Worm (Caenorhabditis elegans): ENCODE results near the gene hyl-1.

hyl-1 gene

ce11 chrIV:8538659-8539173 is at the start of gene hyl-1:
Gene hyl-1 (plus strand): TSS chrIV:8539123.
- no peak for TF ChIP-seq C08G9.2 (tag; optimal IDR thresholded peaks at IDR 0.05)
- TF ChIP-seq madf-2 (tag; optimal IDR thresholded peaks at IDR 0.05), result no peak
- TF ChIP-seq nfya-1 (tag; optimal IDR thresholded peaks at IDR 0.05), result no peak
- no peak for TF ChIP-seq unc-86 (tag; optimal IDR thresholded peaks at IDR 0.05)
- no peak for TF ChIP-seq lin-11 (tag; optimal IDR thresholded peaks at IDR 0.05)
- no peak for TF ChIP-seq sdc-2 (tag; optimal IDR thresholded peaks at IDR 0.05)
- TF ChIP-seq ceh-14 (tag; optimal IDR thresholded peaks at IDR 0.05), result no peak
- TF ChIP-seq ceh-48 (tag; optimal IDR thresholded peaks at IDR 0.05), result no peak
- no peak for TF ChIP-seq pha-4 (tag; optimal IDR thresholded peaks at IDR 0.05)
- no peak for TF ChIP-seq F13H6.1 (tag; optimal IDR thresholded peaks at IDR 0.05)
- no peak for TF ChIP-seq hlh-6 (tag; optimal IDR thresholded peaks at IDR 0.05)
- TF ChIP-seq ceh-22 (tag; optimal IDR thresholded peaks at IDR 0.05), result no peak
- no peak for TF ChIP-seq ceh-18 (tag; optimal IDR thresholded peaks at IDR 0.05)
- TF ChIP-seq rnt-1 (tag; optimal IDR thresholded peaks at IDR 0.05), result no peak
- TF ChIP-seq pqm-1 (tag; optimal IDR thresholded peaks at IDR 0.05), result no peak
- TF ChIP-seq pat-9 (tag; optimal IDR thresholded peaks at IDR 0.05), result no peak
- no peak for TF ChIP-seq fkh-6 (tag; optimal IDR thresholded peaks at IDR 0.05)
- no peak for TF ChIP-seq ceh-31 (tag; optimal IDR thresholded peaks at IDR 0.05)
- no peak for TF ChIP-seq nhr-11 (tag; optimal IDR thresholded peaks at IDR 0.05)
- no peak for TF ChIP-seq npax-4 (tag; optimal IDR thresholded peaks at IDR 0.05)

DNA sequence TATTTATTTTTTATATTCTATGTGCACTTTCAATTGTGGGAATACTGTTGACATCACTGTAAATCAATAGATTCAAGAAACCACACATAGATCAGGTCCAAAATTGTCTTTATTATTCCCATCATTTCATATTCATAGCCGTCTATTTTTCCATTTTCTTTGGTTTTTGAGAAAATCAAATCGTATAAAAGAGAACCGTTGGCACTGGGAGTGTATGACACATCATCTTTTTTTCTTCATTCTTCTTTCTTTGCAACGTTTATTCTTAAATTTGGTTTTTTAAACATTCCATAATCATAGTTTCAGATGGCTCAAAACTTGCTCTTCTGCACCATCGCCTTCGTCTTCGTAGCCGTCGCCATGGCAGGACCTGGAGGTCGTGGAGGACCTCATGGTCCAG is 49.0 kb upstream of the hyl-1 start, which contains the start of gene srlf-2:
Gene srlf-2, plus strand, starts transcription at position 301 of the 400 bp plus-strand sequence.
- no peak for TF ChIP-seq syd-9 (tag; optimal IDR thresholded peaks at IDR 0.05)
- no peak for TF ChIP-seq zip-5 (tag; optimal IDR thresholded peaks at IDR 0.05)
- no peak for TF ChIP-seq ceh-22 (tag; optimal IDR thresholded peaks at IDR 0.05)
- no peak for TF ChIP-seq lin-11 (tag; optimal IDR thresholded peaks at IDR 0.05)
- no peak for TF ChIP-seq fkh-6 (tag; optimal IDR thresholded peaks at IDR 0.05)
- TF ChIP-seq pros-1 (tag; optimal IDR thresholded peaks at IDR 0.05), result no peak
- TF ChIP-seq unc-3 (GFP tag; conservative IDR thresholded peaks at IDR 0.05), result no peak
- no peak for TF ChIP-seq unc-3 (tag; optimal IDR thresholded peaks at IDR 0.05)
- no peak for TF ChIP-seq elt-4 (tag; optimal IDR thresholded peaks at IDR 0.05)
- no peak for TF ChIP-seq npax-4 (tag; optimal IDR thresholded peaks at IDR 0.05)
- no peak for TF ChIP-seq ceh-6 (GFP tag; optimal IDR thresholded peaks at IDR 0.05)
- TF ChIP-seq sox-4 (tag; optimal IDR thresholded peaks at IDR 0.05), result no peak
- no peak for TF ChIP-seq T23F11.4 (GFP tag; optimal IDR thresholded peaks at IDR 0.05)
- TF ChIP-seq che-1 (tag; optimal IDR thresholded peaks at IDR 0.05), result no peak
- no peak for TF ChIP-seq ceh-14 (tag; optimal IDR thresholded peaks at IDR 0.05)
- TF ChIP-seq hlh-6 (tag; optimal IDR thresholded peaks at IDR 0.05), result no peak
- no peak for TF ChIP-seq pax-1 (tag; optimal IDR thresholded peaks at IDR 0.05)
- no peak for TF ChIP-seq pha-4 (tag; optimal IDR thresholded peaks at IDR 0.05)

DNA sequence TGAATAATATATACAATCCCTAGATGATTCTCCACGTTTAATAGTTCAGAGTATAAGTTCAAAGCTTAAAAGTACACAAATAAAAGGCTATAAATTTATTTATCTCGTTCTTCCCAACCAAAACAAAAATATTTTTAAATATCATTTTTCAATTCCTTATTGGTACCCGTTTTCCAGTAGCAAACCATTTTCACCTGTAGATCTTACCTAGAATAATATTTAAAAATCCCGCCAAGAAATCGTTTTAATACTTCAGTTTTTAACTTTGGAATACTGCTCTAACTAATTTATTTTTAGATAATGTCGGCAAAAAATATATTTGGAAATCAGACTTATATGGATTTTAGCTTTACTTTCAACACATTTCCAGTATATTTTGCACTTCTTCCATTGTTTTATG is 46.7 kb upstream of the hyl-1 start, which contains the start of gene sru-7:
Gene sru-7, plus strand, starts transcription at position 301 of the 400 bp plus-strand sequence.
- TF ChIP-seq lim-6 (tag; optimal IDR thresholded peaks at IDR 0.05) (no peak), nhr-232 (tag; optimal IDR thresholded peaks at IDR 0.05) (no peak), rnt-1 (tag; optimal IDR thresholded peaks at IDR 0.05) (no peak), ref-2 (tag; optimal IDR thresholded peaks at IDR 0.05) (no peak), ceh-9 (tag; optimal IDR thresholded peaks at IDR 0.05) (no peak), unc-3 (GFP tag; conservative IDR thresholded peaks at IDR 0.05) (no peak), unc-3 (tag; optimal IDR thresholded peaks at IDR 0.05) (no peak), ceh-2 (tag; optimal IDR thresholded peaks at IDR 0.05) (no peak), pha-2 (tag; optimal IDR thresholded peaks at IDR 0.05) (no peak), K09A11.1 (tag; optimal IDR thresholded peaks at IDR 0.05; ENCODE audit: insufficient read depth) (no peak), che-1 (tag; optimal IDR thresholded peaks at IDR 0.05) (no peak), mec-3 (tag; optimal IDR thresholded peaks at IDR 0.05; ENCODE audit: borderline replicate concordance) (no peak), ceh-6 (GFP tag; optimal IDR thresholded peaks at IDR 0.05) (no peak), ceh-24 (tag; optimal IDR thresholded peaks at IDR 0.05) (no peak), madf-2 (tag; optimal IDR thresholded peaks at IDR 0.05) (no peak)

Measured in whole organism, late embryonic.